Worm (Caenorhabditis elegans): Measurements from ENCODE around the gene Y4C6B.1.

Gene Y4C6B.1

ce11 chrIV:5374946-5375345 is 20.7 kb downstream of the Y4C6B.1 start:
- TF ChIP-seq dpl-1 (GFP tag; optimal IDR thresholded peaks at IDR 0.05) (no peak), zip-11 (GFP tag; IDR thresholded peaks at IDR 0.05) (no peak), D1046.2 (GFP tag; IDR thresholded peaks at IDR 0.05) (peak; percentile 25; the same call in 1 of the 2 replicates), jun-1 (tag; optimal IDR thresholded peaks at IDR 0.05) (no peak), ztf-11 (tag; optimal IDR thresholded peaks at IDR 0.05) (no peak), saeg-2 (GFP tag; IDR thresholded peaks at IDR 0.05) (no peak), aly-2 (tag; optimal IDR thresholded peaks at IDR 0.05) (no peak), mxl-2 (GFP tag; conservative IDR thresholded peaks at IDR 0.05) (no peak), nhr-11 (tag; optimal IDR thresholded peaks at IDR 0.05) (no peak), tra-1 (GFP tag; IDR thresholded peaks at IDR 0.05) (peak; percentile 18; the same call in 1 of the 2 replicates), lim-7 (GFP tag; IDR thresholded peaks at IDR 0.05) (peak; percentile 14; the same call in 1 of the 2 replicates), aha-1 (tag) (peak; percentile 53), Y105C5A.15 (GFP tag; IDR thresholded peaks at IDR 0.05) (peak; percentile 60; the same call in 1 of the 2 replicates), Y5F2A.4 (GFP tag; optimal IDR thresholded peaks at IDR 0.05) (no peak), nhr-41 (GFP tag; IDR thresholded peaks at IDR 0.05) (no peak), duxl-1 (tag; optimal IDR thresholded peaks at IDR 0.05; ENCODE audit: poor library complexity) (peak; percentile 31), ceh-28 (tag; optimal IDR thresholded peaks at IDR 0.05) (no peak), madf-5 (GFP tag; IDR thresholded peaks at IDR 0.05) (no peak), gei-8 (GFP tag; optimal IDR thresholded peaks at IDR 0.05) (peak; percentile 57), daf-19 (GFP tag; conservative IDR thresholded peaks at IDR 0.05) (no peak), daf-16 (GFP tag; optimal IDR thresholded peaks at IDR 0.05) (no peak), daf-16 (tag; optimal IDR thresholded peaks at IDR 0.05) (peak; percentile 4), daf-8 (GFP tag; IDR thresholded peaks at IDR 0.05) (no peak), unc-62 (GFP tag; optimal IDR thresholded peaks at IDR 0.05 in 1 of 2) (no peak), unc-62 (tag; optimal IDR thresholded peaks at IDR 0.05) (no peak), pha-4 (GFP tag; IDR thresholded peaks at IDR 0.05) (no peak), pha-4 (tag; optimal IDR thresholded peaks at IDR 0.05) (no peak)

- TF ChIP-seq sdz-12 (GFP tag; optimal IDR thresholded peaks at IDR 0.05) (no peak), lin-13 (GFP tag; optimal IDR thresholded peaks at IDR 0.05) (no peak), lin-39 (tag; optimal IDR thresholded peaks at IDR 0.05) (no peak), aha-1 (tag) (peak; percentile 48), Y48G9A.11 (GFP tag; IDR thresholded peaks at IDR 0.05) (no peak), madf-5 (GFP tag; IDR thresholded peaks at IDR 0.05) (no peak), nhr-6 (tag; optimal IDR thresholded peaks at IDR 0.05) (no peak), rbr-2 (tag; optimal IDR thresholded peaks at IDR 0.05) (no peak), Y105C5A.15 (GFP tag; IDR thresholded peaks at IDR 0.05) (no peak), snpc-4 (tag; optimal IDR thresholded peaks at IDR 0.05) (no peak), zag-1 (tag; optimal IDR thresholded peaks at IDR 0.05) (no peak), F44E2.7 (GFP tag; IDR thresholded peaks at IDR 0.05) (no peak), nhr-76 (tag; optimal IDR thresholded peaks at IDR 0.05) (no peak), saeg-2 (GFP tag; IDR thresholded peaks at IDR 0.05) (no peak), Y75B8A.6 (GFP tag; IDR thresholded peaks at IDR 0.05) (no peak), vab-7 (GFP tag; IDR thresholded peaks at IDR 0.05) (no peak), tra-1 (GFP tag; IDR thresholded peaks at IDR 0.05) (no peak), F49E8.2 (tag; optimal IDR thresholded peaks at IDR 0.05; ENCODE audit: borderline replicate concordance) (no peak), zfp-3 (GFP tag; conservative IDR thresholded peaks at IDR 0.05) (no peak), spr-1 (tag; optimal IDR thresholded peaks at IDR 0.05) (no peak), daf-16 (GFP tag; optimal IDR thresholded peaks at IDR 0.05) (no peak), daf-16 (tag; optimal IDR thresholded peaks at IDR 0.05) (peak; percentile 75), R02D3.7 (tag; optimal IDR thresholded peaks at IDR 0.05) (no peak), nhr-77 (tag; optimal IDR thresholded peaks at IDR 0.05) (no peak), lsy-2 (tag; optimal IDR thresholded peaks at IDR 0.05) (no peak), dve-1 (tag; optimal IDR thresholded peaks at IDR 0.05; ENCODE audit: insufficient read depth) (peak; percentile 35), Y5F2A.4 (GFP tag; optimal IDR thresholded peaks at IDR 0.05) (no peak), lin-38 (GFP tag; IDR thresholded peaks at IDR 0.05) (no peak), arid-1 (GFP tag; conservative IDR thresholded peaks at IDR 0.05) (no peak), pqm-1 (tag; optimal IDR thresholded peaks at IDR 0.05) (peak; percentile 37), attf-4 (tag; optimal IDR thresholded peaks at IDR 0.05) (no peak), hlh-30 (tag; optimal IDR thresholded peaks at IDR 0.05; ENCODE audit: insufficient read depth) (peak; percentile 25), hlh-11 (tag; optimal IDR thresholded peaks at IDR 0.05) (peak; percentile 63)
Measured at ce11 chrIV:5377062-5377461, 22.8 kb downstream of the Y4C6B.1 start, which contains the start of gene elo-5. elo-5 (minus strand) TSS chrIV:5377117.
